Worm (Caenorhabditis elegans): ENCODE results near the gene let-756.

let-756 gene

ce11 chrIII:6442305-6443125, 35.6 kb downstream of the let-756 start, which contains the start of gene mel-32:
TSS of gene mel-32 (minus strand) at chrIII:6443000.
- TF ChIP-seq Y48G9A.11 (GFP tag; IDR thresholded peaks at IDR 0.05) (peak; percentile 58; the same call in 1 of the 2 replicates), snpc-1.2 (GFP tag; IDR thresholded peaks at IDR 0.05) (0 out of 2 replicates have a peak, but pooled peaks have one; percentile 34), unc-62 (GFP tag; optimal IDR thresholded peaks at IDR 0.05 in 1 of 2) (no peak), unc-62 (tag; optimal IDR thresholded peaks at IDR 0.05) (no peak), vab-7 (GFP tag; IDR thresholded peaks at IDR 0.05) (no peak), lsy-2 (tag; optimal IDR thresholded peaks at IDR 0.05) (peak in 1 of 2 experiments; percentile 43), mep-1 (tag; optimal IDR thresholded peaks at IDR 0.05) (peak; percentile 7), lin-38 (GFP tag; IDR thresholded peaks at IDR 0.05) (peak; percentile 58), dmd-6 (GFP tag; IDR thresholded peaks at IDR 0.05) (peak; percentile 31), unc-130 (GFP tag; optimal IDR thresholded peaks at IDR 0.05) (peak; percentile 62), nhr-28 (tag; optimal IDR thresholded peaks at IDR 0.05) (peak; percentile 24), hmg-1.1 (GFP tag; IDR thresholded peaks at IDR 0.05) (0 out of 2 replicates have a peak, but pooled peaks have one; percentile 20), nhr-11 (tag; optimal IDR thresholded peaks at IDR 0.05) (no peak), lin-1 (GFP tag; IDR thresholded peaks at IDR 0.05) (peak; percentile 10; the same call in 1 of the 2 replicates), ama-1 (optimal IDR thresholded peaks at IDR 0.05) (peak; percentile 40), daf-16 (GFP tag; optimal IDR thresholded peaks at IDR 0.05) (no peak), daf-16 (tag; optimal IDR thresholded peaks at IDR 0.05) (peak; percentile 74), hif-1 (tag; optimal IDR thresholded peaks at IDR 0.05) (peak in 1 of 2 experiments; percentile 6), pqm-1 (tag; optimal IDR thresholded peaks at IDR 0.05) (peak; percentile 81), dpl-1 (GFP tag; optimal IDR thresholded peaks at IDR 0.05) (peak; percentile 65), duxl-1 (tag; optimal IDR thresholded peaks at IDR 0.05; ENCODE audit: poor library complexity) (no peak), hlh-11 (tag; optimal IDR thresholded peaks at IDR 0.05) (peak; percentile 5), dve-1 (tag; optimal IDR thresholded peaks at IDR 0.05; ENCODE audit: insufficient read depth) (peak; percentile 76)

ce11 chrIII:6444335-6444734, 37.4 kb downstream of the let-756 start, which contains the start of gene C05D11.13:
TSS of gene C05D11.13 (minus strand) at chrIII:6444586.
- TF ChIP-seq dmd-6 (GFP tag; IDR thresholded peaks at IDR 0.05) (peak; percentile 30; the same call in 1 of the 2 replicates), nhr-6 (tag; optimal IDR thresholded peaks at IDR 0.05) (peak; percentile 54), tag-97 (GFP tag; IDR thresholded peaks at IDR 0.05) (no peak), mxl-3 (GFP tag; optimal IDR thresholded peaks at IDR 0.05) (peak; percentile 42), arid-1 (GFP tag; conservative IDR thresholded peaks at IDR 0.05) (0 out of 2 replicates have a peak, but pooled peaks have one; percentile 27), Y105C5A.15 (GFP tag; IDR thresholded peaks at IDR 0.05) (0 out of 2 replicates have a peak, but pooled peaks have one; percentile 33), duxl-1 (tag; optimal IDR thresholded peaks at IDR 0.05; ENCODE audit: poor library complexity) (peak; percentile 66), mes-2 (tag; optimal IDR thresholded peaks at IDR 0.05; ENCODE audit: poor library complexity, severe bottlenecking) (peak; percentile 56), dpl-1 (GFP tag; optimal IDR thresholded peaks at IDR 0.05) (peak; percentile 12), nhr-111 (GFP tag; optimal IDR thresholded peaks at IDR 0.05) (no peak), pha-4 (GFP tag; IDR thresholded peaks at IDR 0.05) (no peak), pha-4 (tag; optimal IDR thresholded peaks at IDR 0.05) (peak; percentile 77), ama-1 (optimal IDR thresholded peaks at IDR 0.05) (peak; percentile 19), dve-1 (tag; optimal IDR thresholded peaks at IDR 0.05; ENCODE audit: insufficient read depth) (peak; percentile 64), lin-38 (GFP tag; IDR thresholded peaks at IDR 0.05) (peak; percentile 58), fkh-10 (GFP tag; optimal IDR thresholded peaks at IDR 0.05) (no peak), fos-1 (tag; optimal IDR thresholded peaks at IDR 0.05) (no peak), F10B5.3 (tag; optimal IDR thresholded peaks at IDR 0.05) (peak; percentile 31), daf-16 (GFP tag; optimal IDR thresholded peaks at IDR 0.05) (peak in 1 of 2 experiments; percentile 32), daf-16 (tag; optimal IDR thresholded peaks at IDR 0.05) (peak; percentile 45), lsy-2 (tag; optimal IDR thresholded peaks at IDR 0.05) (peak in 1 of 2 experiments; percentile 86), lin-1 (GFP tag; IDR thresholded peaks at IDR 0.05) (peak; percentile 27; the same call in 1 of the 2 replicates), aha-1 (tag) (peak; percentile 1), hlh-30 (tag; optimal IDR thresholded peaks at IDR 0.05; ENCODE audit: insufficient read depth) (peak; percentile 56), nhr-28 (tag; optimal IDR thresholded peaks at IDR 0.05) (peak; percentile 43), nhr-102 (tag; optimal IDR thresholded peaks at IDR 0.05) (peak; percentile 39), mep-1 (tag; optimal IDR thresholded peaks at IDR 0.05) (peak; percentile 73), zip-11 (GFP tag; IDR thresholded peaks at IDR 0.05) (no peak), hlh-11 (tag; optimal IDR thresholded peaks at IDR 0.05) (peak; percentile 49), saeg-2 (GFP tag; IDR thresholded peaks at IDR 0.05) (no peak), mdl-1 (tag; optimal IDR thresholded peaks at IDR 0.05) (peak; percentile 28 to 74), rbr-2 (tag; optimal IDR thresholded peaks at IDR 0.05) (peak; percentile 37), T26A8.4 (GFP tag; IDR thresholded peaks at IDR 0.05) (peak; percentile 63; the same call in 1 of the 2 replicates), hmg-1.1 (GFP tag; IDR thresholded peaks at IDR 0.05) (peak; percentile 34; the same call in 1 of the 2 replicates), daf-8 (GFP tag; IDR thresholded peaks at IDR 0.05) (no peak), ztf-7 (tag; optimal IDR thresholded peaks at IDR 0.05) (no peak)
